Fruit fly (Drosophila melanogaster): ENCODE measurements around the gene CG6282.

CG6282 gene

dm6 chr3L:8603880-8604692 lies at the start of gene CG6282, which contains the start of gene CG5989:
TSS of gene CG6282 (plus strand) at chr3L:8604657.
TSS of gene CG5989 (minus strand) at chr3L:8604149.
- no peak for TF ChIP-seq tna (GFP tag; IDR thresholded peaks at IDR 0.05; ENCODE audit: partially characterized antibody)
- TF ChIP-seq lov (optimal IDR thresholded peaks at IDR 0.05), result no peak
- peak; percentile 68 for TF ChIP-seq lov (GFP tag; IDR thresholded peaks at IDR 0.05)
- no peak for TF ChIP-seq Sry-β (GFP tag; optimal IDR thresholded peaks at IDR 0.05)
- TF ChIP-seq Oli (tag; optimal IDR thresholded peaks at IDR 0.05), result peak; percentile 20
- TF ChIP-seq CTCF (GFP tag; optimal IDR thresholded peaks at IDR 0.05), result peak; percentile 58
- TF ChIP-seq CG7928 (GFP tag; optimal IDR thresholded peaks at IDR 0.05), result no peak
- TF ChIP-seq CG18476 (GFP tag; optimal IDR thresholded peaks at IDR 0.05), result peak; percentile 5
- peak; percentile 99 for TF ChIP-seq MBD-R2 (GFP tag; IDR thresholded peaks at IDR 0.05)
- no peak for TF ChIP-seq Gsc (GFP tag; IDR thresholded peaks at IDR 0.05)
- no peak for TF ChIP-seq CG4820 (GFP tag; optimal IDR thresholded peaks at IDR 0.05)
- TF ChIP-seq CG13424 (tag; optimal IDR thresholded peaks at IDR 0.05), result peak; percentile 39
- no peak for TF ChIP-seq pros (GFP tag; optimal IDR thresholded peaks at IDR 0.05)
- TF ChIP-seq otp (GFP tag; IDR thresholded peaks at IDR 0.05), result peak; percentile 53; the same call in 1 of the 3 replicates
- no peak for TF ChIP-seq Tbp (GFP tag; optimal IDR thresholded peaks at IDR 0.05)
- TF ChIP-seq CG2129 (GFP tag; IDR thresholded peaks at IDR 0.05; ENCODE audit: partially characterized antibody), result peak; percentile 23; the same call in 1 of the 2 replicates
- peak; percentile 11 for TF ChIP-seq CG9437 (GFP tag; optimal IDR thresholded peaks at IDR 0.05)
- TF ChIP-seq Six4 (GFP tag; optimal IDR thresholded peaks at IDR 0.05), result peak; percentile 8
- no peak for TF ChIP-seq CG9609 (GFP tag; optimal IDR thresholded peaks at IDR 0.05)
- TF ChIP-seq HmgD (GFP tag; optimal IDR thresholded peaks at IDR 0.05), result no peak
- TF ChIP-seq zfh2 (GFP tag; optimal IDR thresholded peaks at IDR 0.05), result no peak
- TF ChIP-seq ato (GFP tag; IDR thresholded peaks at IDR 0.05; ENCODE audit: partially characterized antibody), result 0 out of 2 replicates have a peak, but pooled peaks have one; percentile 32
- peak; percentile 56 for TF ChIP-seq CG8388 (GFP tag; optimal IDR thresholded peaks at IDR 0.05)
- TF ChIP-seq trh (GFP tag; optimal IDR thresholded peaks at IDR 0.05), result no peak
- TF ChIP-seq Doc2 (GFP tag; IDR thresholded peaks at IDR 0.05), result no peak
- peak; percentile 17 for TF ChIP-seq mirr (GFP tag; optimal IDR thresholded peaks at IDR 0.05)
- TF ChIP-seq CG10274 (GFP tag; optimal IDR thresholded peaks at IDR 0.05), result no peak
- no peak for TF ChIP-seq pum (GFP tag; optimal IDR thresholded peaks at IDR 0.05)
- TF ChIP-seq Camta (GFP tag; optimal IDR thresholded peaks at IDR 0.05), result no peak
- peak; percentile 96 for TF ChIP-seq CG31365 (tag; optimal IDR thresholded peaks at IDR 0.05)
- peak; percentile 41 for TF ChIP-seq CG15269 (tag; optimal IDR thresholded peaks at IDR 0.05)
- no peak for TF ChIP-seq Fer2 (tag; optimal IDR thresholded peaks at IDR 0.05)
- TF ChIP-seq esg (GFP tag; conservative IDR thresholded peaks at IDR 0.05), result peak; percentile 36
- TF ChIP-seq Xbp1 (GFP tag; optimal IDR thresholded peaks at IDR 0.05), result peak; percentile 59
- no peak for TF ChIP-seq tio (GFP tag; optimal IDR thresholded peaks at IDR 0.05)
- peak; percentile 30; the same call in 1 of the 2 replicates for TF ChIP-seq NFAT (GFP tag; IDR thresholded peaks at IDR 0.05)
- peak; percentile 93 for TF ChIP-seq Sry-δ (GFP tag; optimal IDR thresholded peaks at IDR 0.05)
- no peak for TF ChIP-seq E2f1 (GFP tag; IDR thresholded peaks at IDR 0.05)
- TF ChIP-seq sens (GFP tag), result peak; percentile 90
- no peak for TF ChIP-seq CG1792 (GFP tag; optimal IDR thresholded peaks at IDR 0.05)
- no peak for TF ChIP-seq CG7372 (GFP tag; IDR thresholded peaks at IDR 0.05)
- TF ChIP-seq CoRest (tag; optimal IDR thresholded peaks at IDR 0.05), result peak; percentile 59
- TF ChIP-seq Optix (GFP tag; IDR thresholded peaks at IDR 0.05), result peak; percentile 34; the same call in 1 of the 3 replicates
- peak; percentile 51; the same call in 1 of the 2 replicates for TF ChIP-seq wdn (GFP tag; IDR thresholded peaks at IDR 0.05)
- no peak for TF ChIP-seq fd102C (GFP tag; optimal IDR thresholded peaks at IDR 0.05)
- peak; percentile 56; the same call in 1 of the 4 replicates for TF ChIP-seq Gug (GFP tag; IDR thresholded peaks at IDR 0.05)
- TF ChIP-seq YL-1 (GFP tag; optimal IDR thresholded peaks at IDR 0.05), result peak; percentile 24
- TF ChIP-seq jumu (GFP tag; optimal IDR thresholded peaks at IDR 0.05), result no peak
- no peak for TF ChIP-seq Trl (optimal IDR thresholded peaks at IDR 0.05)
- TF ChIP-seq Trl (GFP tag; optimal IDR thresholded peaks at IDR 0.05), result no peak
- no peak for TF ChIP-seq abd-A (tag; optimal IDR thresholded peaks at IDR 0.05)

All from whole organism, embryonic.